Worm (Caenorhabditis elegans): ENCODE data around the gene cyp-33C3.
A peak's percentile ranks its signal among the peaks of the same experiment; 100 is the strongest.

The cyp-33C3 gene

ce11 chrV:2285107-2285506 is 42.5 kb downstream of the cyp-33C3 start, which contains the start of gene nhr-227:
nhr-227 (plus strand) TSS chrV:2285432.
- TF ChIP-seq elt-1 (tag; optimal IDR thresholded peaks at IDR 0.05) = no peak
- TF ChIP-seq nhr-77 (tag; optimal IDR thresholded peaks at IDR 0.05) = no peak
- TF ChIP-seq lsy-2 (tag; optimal IDR thresholded peaks at IDR 0.05) = no peak
- TF ChIP-seq zag-1 (tag; optimal IDR thresholded peaks at IDR 0.05) = no peak
- no peak for TF ChIP-seq unc-62 (GFP tag; optimal IDR thresholded peaks at IDR 0.05)
- no peak for TF ChIP-seq ztf-11 (tag; optimal IDR thresholded peaks at IDR 0.05)
- no peak for TF ChIP-seq skn-1 (tag; optimal IDR thresholded peaks at IDR 0.05)
- TF ChIP-seq ztf-4 (tag; optimal IDR thresholded peaks at IDR 0.05) = no peak
- no peak for TF ChIP-seq mab-5 (tag; optimal IDR thresholded peaks at IDR 0.05)
- no peak for TF ChIP-seq lin-13 (GFP tag; optimal IDR thresholded peaks at IDR 0.05)
- no peak for TF ChIP-seq mbf-1 (tag; optimal IDR thresholded peaks at IDR 0.05)
- no peak for TF ChIP-seq ZK546.5 (tag; optimal IDR thresholded peaks at IDR 0.05)
- TF ChIP-seq nhr-11 (tag; optimal IDR thresholded peaks at IDR 0.05) = no peak
- TF ChIP-seq nhr-6 (tag; optimal IDR thresholded peaks at IDR 0.05) = no peak
- no peak for TF ChIP-seq fos-1 (tag; optimal IDR thresholded peaks at IDR 0.05)
- no peak for TF ChIP-seq F13H6.1 (tag; optimal IDR thresholded peaks at IDR 0.05)
- TF ChIP-seq R02D3.7 (tag; optimal IDR thresholded peaks at IDR 0.05) = no peak
- TF ChIP-seq crh-2 (tag; optimal IDR thresholded peaks at IDR 0.05) = no peak
- no peak for TF ChIP-seq C34F6.9 (tag; optimal IDR thresholded peaks at IDR 0.05)

ce11 chrV:2290329-2290728 is 47.8 kb downstream of the cyp-33C3 start, which contains the start of gene nhr-225:
nhr-225 (minus strand) TSS chrV:2290474.
- TF ChIP-seq R02D3.7 (tag; optimal IDR thresholded peaks at IDR 0.05) (no peak), nhr-6 (tag; optimal IDR thresholded peaks at IDR 0.05) (no peak), mbf-1 (tag; optimal IDR thresholded peaks at IDR 0.05) (no peak), fos-1 (tag; optimal IDR thresholded peaks at IDR 0.05) (peak; percentile 57), unc-39 (tag; optimal IDR thresholded peaks at IDR 0.05) (no peak), blmp-1 (tag; optimal IDR thresholded peaks at IDR 0.05; ENCODE audit: insufficient read depth) (no peak), ceh-82 (tag; optimal IDR thresholded peaks at IDR 0.05) (no peak), sma-9 (GFP tag; optimal IDR thresholded peaks at IDR 0.05) (peak; percentile 18), sma-9 (tag; optimal IDR thresholded peaks at IDR 0.05) (no peak)

- no peak for TF ChIP-seq nhr-12 (tag; optimal IDR thresholded peaks at IDR 0.05)
- TF ChIP-seq fos-1 (tag; optimal IDR thresholded peaks at IDR 0.05) = peak; percentile 37
Observed at ce11 chrV:2292240-2292639, 49.7 kb downstream of the cyp-33C3 start, which contains the start of gene nhr-115. nhr-115 (plus strand) TSS chrV:2292540.

All from whole organism, L2 larva.